Worm (Caenorhabditis elegans): ENCODE measurements around the gene acl-4.
A peak's percentile ranks its signal among the peaks of the same experiment; 100 is the strongest.

The acl-4 gene

ce11 chrX:2070418-2070996 is at the start of gene acl-4:
TSS of gene acl-4 (minus strand) at chrX:2070444.
- TF ChIP-seq ztf-11 (tag; optimal IDR thresholded peaks at IDR 0.05): no peak
- no peak for TF ChIP-seq lin-13 (tag; optimal IDR thresholded peaks at IDR 0.05)
- no peak for TF ChIP-seq sptf-1 (tag; optimal IDR thresholded peaks at IDR 0.05)
- no peak for TF ChIP-seq sem-2 (GFP tag; optimal IDR thresholded peaks at IDR 0.05)
- no peak for TF ChIP-seq elt-3 (tag; optimal IDR thresholded peaks at IDR 0.05)
- TF ChIP-seq ces-1 (GFP tag; optimal IDR thresholded peaks at IDR 0.05): no peak
- no peak for TF ChIP-seq zip-8 (tag; optimal IDR thresholded peaks at IDR 0.05)
- no peak for TF ChIP-seq cnd-1 (tag; optimal IDR thresholded peaks at IDR 0.05)
- no peak for TF ChIP-seq M03D4.4 (tag; optimal IDR thresholded peaks at IDR 0.05)
- TF ChIP-seq unc-62 (GFP tag; optimal IDR thresholded peaks at IDR 0.05): no peak
- TF ChIP-seq mep-1 (tag; optimal IDR thresholded peaks at IDR 0.05): no peak
- no peak for TF ChIP-seq lin-32 (GFP tag; optimal IDR thresholded peaks at IDR 0.05)
- TF ChIP-seq tbx-8 (GFP tag; optimal IDR thresholded peaks at IDR 0.05): no peak
- no peak for TF ChIP-seq ceh-83 (GFP tag; optimal IDR thresholded peaks at IDR 0.05)
- no peak for TF ChIP-seq nhr-12 (tag; optimal IDR thresholded peaks at IDR 0.05)

ce11 chrX:2118162-2118561 is 47.9 kb upstream of the acl-4 start, which contains the start of gene swip-10:
TSS of gene swip-10 (minus strand) at chrX:2118262.
- TF ChIP-seq mep-1 (tag; optimal IDR thresholded peaks at IDR 0.05): no peak
- TF ChIP-seq lin-32 (GFP tag; optimal IDR thresholded peaks at IDR 0.05): no peak
- TF ChIP-seq unc-39 (tag; optimal IDR thresholded peaks at IDR 0.05): no peak
- no peak for TF ChIP-seq tbx-8 (GFP tag; optimal IDR thresholded peaks at IDR 0.05)
- no peak for TF ChIP-seq blmp-1 (tag; optimal IDR thresholded peaks at IDR 0.05)
- no peak for TF ChIP-seq pha-4 (tag; optimal IDR thresholded peaks at IDR 0.05)
- TF ChIP-seq sem-2 (GFP tag; optimal IDR thresholded peaks at IDR 0.05): no peak
- TF ChIP-seq nhr-28 (tag; optimal IDR thresholded peaks at IDR 0.05): no peak
- no peak for TF ChIP-seq bed-3 (GFP tag; optimal IDR thresholded peaks at IDR 0.05)
- TF ChIP-seq nhr-237 (tag; optimal IDR thresholded peaks at IDR 0.05): no peak
- no peak for TF ChIP-seq nhr-12 (tag; optimal IDR thresholded peaks at IDR 0.05)
- TF ChIP-seq nhr-2 (tag; optimal IDR thresholded peaks at IDR 0.05): no peak

DNA sequence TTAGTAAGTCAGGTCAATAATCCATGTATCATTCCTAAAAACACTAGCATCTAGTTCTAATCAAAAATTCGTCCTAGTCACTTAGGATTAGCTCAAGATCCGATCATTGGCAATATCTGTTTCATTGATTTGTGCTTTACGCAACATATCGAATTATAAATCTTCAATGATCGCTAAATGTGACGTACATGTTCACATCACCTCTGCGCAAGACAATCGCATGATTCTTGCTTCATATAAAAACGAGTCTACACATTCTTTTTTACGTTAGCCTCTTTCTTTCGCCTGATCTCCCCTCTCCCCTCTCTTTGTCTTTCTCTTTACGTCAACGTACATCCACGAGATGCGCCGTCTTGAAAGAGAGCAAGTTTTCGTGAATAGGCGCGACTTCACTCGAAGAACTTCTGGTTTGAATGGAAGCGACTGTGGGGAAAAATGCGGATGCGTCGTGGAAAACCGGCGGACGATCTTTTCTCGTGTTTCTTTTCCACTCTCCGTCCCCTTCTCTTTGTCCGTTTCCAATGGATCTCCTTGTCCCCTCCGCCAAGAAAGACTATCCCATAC is 46.1 kb upstream of the acl-4 start:
- peak; percentile 61 for TF ChIP-seq elt-1 (tag; optimal IDR thresholded peaks at IDR 0.05; ENCODE audit: borderline replicate concordance, insufficient read depth)
- no peak for TF ChIP-seq pha-4 (tag; optimal IDR thresholded peaks at IDR 0.05)
- TF ChIP-seq mls-2 (tag; optimal IDR thresholded peaks at IDR 0.05): no peak
- no peak for TF ChIP-seq tbx-8 (GFP tag; optimal IDR thresholded peaks at IDR 0.05)

DNA sequence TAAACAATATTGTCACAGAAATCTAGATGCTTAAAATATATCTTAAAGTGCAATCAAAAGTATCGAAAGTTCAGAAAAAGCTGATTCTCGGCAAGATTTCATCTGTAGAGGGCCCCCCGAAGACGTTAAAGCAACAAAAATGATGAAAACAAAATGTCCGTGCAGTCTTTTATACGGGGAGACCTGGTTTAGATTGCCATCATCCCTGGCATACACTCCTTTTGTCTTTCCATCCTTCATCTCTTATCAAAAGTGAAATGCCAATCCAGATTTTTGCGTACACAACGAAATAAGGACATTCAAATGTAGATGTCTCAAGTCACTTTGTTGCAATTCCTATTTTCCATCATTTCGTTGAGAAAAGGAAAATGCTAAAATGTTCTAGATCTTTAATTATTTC is 43.9 kb upstream of the acl-4 start:
- peak; percentile 72 for TF ChIP-seq elt-1 (tag; optimal IDR thresholded peaks at IDR 0.05; ENCODE audit: borderline replicate concordance, insufficient read depth)
- no peak for TF ChIP-seq zip-8 (tag; optimal IDR thresholded peaks at IDR 0.05)
- no peak for TF ChIP-seq snpc-4 (tag; optimal IDR thresholded peaks at IDR 0.05)
- TF ChIP-seq unc-120 (tag; optimal IDR thresholded peaks at IDR 0.05; ENCODE audit: poor library complexity, severe bottlenecking): no peak

DNA sequence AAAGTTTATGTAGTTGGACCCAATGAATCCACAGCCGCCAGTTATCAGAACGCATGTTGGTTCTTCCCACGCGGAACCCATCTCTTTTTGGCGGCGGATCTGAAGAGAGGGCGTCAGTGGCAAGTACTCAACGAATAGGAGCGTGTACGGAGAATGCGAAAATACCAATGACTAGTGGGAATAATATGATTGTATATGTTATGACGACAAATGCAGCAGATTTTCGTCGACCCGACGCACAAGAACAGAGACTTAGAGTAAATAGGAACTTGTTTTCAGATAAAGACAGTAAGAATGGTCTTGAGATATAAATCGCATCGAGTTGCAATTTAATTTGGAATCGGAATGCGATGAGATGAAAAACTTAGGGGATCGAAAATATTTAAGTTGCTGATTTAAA is 42.8 kb upstream of the acl-4 start, which contains the start of gene bus-5:
TSS of gene bus-5 (minus strand) at position 101 of the 400 bp plus-strand sequence.
- TF ChIP-seq elt-1 (tag; optimal IDR thresholded peaks at IDR 0.05; ENCODE audit: borderline replicate concordance, insufficient read depth): no peak
- no peak for TF ChIP-seq ces-1 (GFP tag; optimal IDR thresholded peaks at IDR 0.05)
- TF ChIP-seq lin-32 (GFP tag; optimal IDR thresholded peaks at IDR 0.05): no peak
- TF ChIP-seq M03D4.4 (tag; optimal IDR thresholded peaks at IDR 0.05): no peak
- TF ChIP-seq nhr-12 (tag; optimal IDR thresholded peaks at IDR 0.05): no peak
- no peak for TF ChIP-seq sptf-1 (tag; optimal IDR thresholded peaks at IDR 0.05)
- no peak for TF ChIP-seq mep-1 (tag; optimal IDR thresholded peaks at IDR 0.05)
- no peak for TF ChIP-seq nhr-2 (tag; optimal IDR thresholded peaks at IDR 0.05)

DNA sequence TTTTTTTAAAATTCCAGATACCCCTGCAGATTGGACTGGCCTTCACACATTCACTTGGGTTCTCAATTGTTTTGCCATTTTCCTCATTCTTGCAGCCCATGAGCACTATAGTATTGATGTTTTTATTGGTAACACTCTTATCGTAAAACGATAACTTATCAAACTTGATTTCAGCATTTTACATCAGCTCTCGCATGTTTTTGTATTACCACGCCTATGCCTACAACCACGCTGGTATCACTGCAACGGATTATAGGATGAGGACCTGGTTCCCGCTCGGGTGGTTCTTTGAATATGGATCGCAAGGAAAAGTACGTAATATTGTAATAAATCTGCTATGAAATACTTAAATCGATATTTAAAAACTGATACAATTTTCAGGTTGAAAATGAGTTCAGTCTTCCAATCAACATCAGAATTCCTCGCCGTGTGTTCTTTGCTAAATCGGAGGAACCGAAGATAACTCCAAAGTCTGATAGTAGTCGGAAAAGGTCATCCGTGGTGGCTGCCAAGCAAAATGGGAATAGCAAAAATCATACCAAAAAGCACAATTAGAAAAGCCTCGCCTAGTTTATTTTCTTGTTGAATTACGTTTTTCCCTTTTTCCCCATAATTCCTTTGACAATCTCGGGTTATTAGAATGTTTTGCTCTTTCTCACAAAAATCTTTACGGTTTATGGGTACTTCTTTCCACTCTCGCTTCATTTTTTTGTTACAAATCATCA is 40.5 kb upstream of the acl-4 start:
- TF ChIP-seq sem-2 (GFP tag; optimal IDR thresholded peaks at IDR 0.05) (no peak), ceh-43 (GFP tag; optimal IDR thresholded peaks at IDR 0.05) (no peak), elt-1 (tag; optimal IDR thresholded peaks at IDR 0.05; ENCODE audit: borderline replicate concordance, insufficient read depth) (no peak), cnd-1 (tag; optimal IDR thresholded peaks at IDR 0.05) (no peak), hlh-1 (tag; optimal IDR thresholded peaks at IDR 0.05) (no peak)
